Worm (Caenorhabditis elegans) whole organism, young adult: ENCODE data around the gene mps-2.

ENCODE experiments used
- F55B11.4 ChIP-seq: sonication (generic microtip); optimal IDR thresholded peaks from 2 replicates; lab custom pipeline; 2016; ENCODE audit warnings: missing compliant biosample characterization, missing genetic modification characterization, borderline replicate concordance; ENCODE audit not compliant: insufficient read depth
- ZK185.1 ChIP-seq: sonication (generic microtip); optimal IDR thresholded peaks from 2 replicates; lab custom pipeline; 2016; ENCODE audit warnings: mild to moderate bottlenecking, missing genetic modification characterization, missing compliant biosample characterization; ENCODE audit not compliant: poor library complexity, severe bottlenecking
- ama-1 ChIP-seq, 3 experiments: fragments of 150-350 bp in 1 of 3; sonication (generic microtip) in 2 of 3; optimal IDR thresholded peaks; 2 replicates each; lab custom pipeline; 2014 to 2018; ENCODE audit warnings: missing biosample characterization in 2 of 3, missing genetic modification characterization in 2 of 3, missing genetic modification reagents in 2 of 3
- aptf-3 ChIP-seq: fragments of 200-800 bp; sonication (Bioruptor generic); IDR thresholded peaks from 2 replicates; pipeline ENCODE4 v1.3.6; 2022; ENCODE audit warnings: missing genetic modification characterization, missing compliant biosample characterization
- die-1 ChIP-seq: sonication (generic microtip); optimal IDR thresholded peaks from 2 replicates; lab custom pipeline; 2016; ENCODE audit warnings: missing genotype, mild to moderate bottlenecking, missing genetic modification characterization, missing compliant biosample characterization
- dpff-1 ChIP-seq: sonication (generic microtip); optimal IDR thresholded peaks from 2 replicates; lab custom pipeline; 2017; ENCODE audit warnings: mild to moderate bottlenecking, missing genetic modification characterization, missing compliant biosample characterization
- let-526 ChIP-seq: fragments of 200-800 bp; sonication (Bioruptor generic); IDR thresholded peaks from 2 replicates; pipeline ENCODE4 v1.3.6; 2022; ENCODE audit warnings: missing genetic modification reagents, missing genetic modification characterization, missing compliant biosample characterization
- madf-10 ChIP-seq: sonication (generic microtip); optimal IDR thresholded peaks from 2 replicates; lab custom pipeline; 2016; ENCODE audit warnings: mild to moderate bottlenecking, missing genetic modification characterization, missing compliant biosample characterization
- madf-8 ChIP-seq: fragments of 200-800 bp; sonication (Bioruptor generic); conservative IDR thresholded peaks from 2 replicates; pipeline ENCODE4 v1.3.6; 2022; ENCODE audit warnings: missing genetic modification reagents, missing genetic modification characterization, missing compliant biosample characterization
- mes-4 ChIP-seq: sonication (generic microtip); optimal IDR thresholded peaks from 2 replicates; lab custom pipeline; 2016; ENCODE audit warnings: missing genotype, missing genetic modification characterization, missing compliant biosample characterization
- nhr-80 ChIP-seq: sonication (generic microtip); optimal IDR thresholded peaks from 2 replicates; lab custom pipeline; 2016; ENCODE audit warnings: missing genetic modification characterization, missing compliant biosample characterization
- sdz-38 ChIP-seq: sonication (generic microtip); optimal IDR thresholded peaks from 2 replicates; lab custom pipeline; 2016; ENCODE audit warnings: missing genotype, missing genetic modification characterization, missing compliant biosample characterization
- ztf-22 ChIP-seq: fragments of 200-800 bp; sonication (Bioruptor generic); optimal IDR thresholded peaks from 2 replicates; lab custom pipeline; 2018; ENCODE audit warnings: mild to moderate bottlenecking, missing genetic modification characterization, moderate library complexity, missing compliant biosample characterization
- ztf-28 ChIP-seq: fragments of 200-800 bp; sonication (Bioruptor generic); IDR thresholded peaks from 2 replicates; pipeline ENCODE4 v1.3.6; 2022; ENCODE audit warnings: missing genetic modification reagents, missing genetic modification characterization, missing compliant biosample characterization

DNA sequence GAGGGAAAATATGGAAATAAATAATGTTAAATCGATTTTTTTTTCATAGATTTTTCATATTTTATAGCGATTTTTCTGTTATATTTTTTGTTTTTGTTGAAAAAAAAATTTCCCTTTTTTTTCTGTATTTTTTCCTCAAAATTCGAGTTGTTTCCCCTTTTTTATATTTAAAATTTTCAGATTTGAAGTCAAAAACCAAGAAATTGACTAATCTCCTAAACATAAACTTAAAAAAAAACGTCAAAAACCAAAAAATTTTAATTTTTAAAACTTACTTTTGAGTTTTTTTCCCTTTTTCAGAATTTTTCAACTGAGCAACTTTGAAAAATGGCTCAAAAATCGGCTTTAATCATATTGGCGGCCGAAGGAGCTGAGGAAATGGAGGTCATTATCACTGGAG lies 21.7 kb downstream of the mps-2 start, which contains the start of gene djr-1.1:
- TF ChIP-seq dpff-1 (tag; lab: Kevin White, UChicago) (no peak), ama-1 (optimal IDR thresholded peaks at IDR 0.05; lab: Kevin White, UChicago) (no peak), ama-1 (GFP tag; optimal IDR thresholded peaks at IDR 0.05; lab: Kevin White, UChicago) (no peak), aptf-3 (no peak), madf-8 (GFP tag; lab: Robert Waterston, UW) (no peak), F55B11.4 (tag; lab: Kevin White, UChicago) (no peak), let-526 (GFP tag; lab: Robert Waterston, UW) (no peak), ZK185.1 (no peak), mes-4 (tag; lab: Kevin White, UChicago) (no peak), nhr-80 (tag; lab: Kevin White, UChicago) (no peak), ztf-28 (no peak), madf-10 (no peak), sdz-38 (tag; lab: Kevin White, UChicago) (no peak), die-1 (tag; lab: Kevin White, UChicago) (no peak), ztf-22 (GFP tag; lab: Kevin White, UChicago) (no peak)
